Worm (Caenorhabditis elegans) whole organism, L4 larva: Measurements from ENCODE around the gene hgrs-1.

Experiments used
- ceh-82 ChIP-seq: sonication (generic microtip); optimal IDR thresholded peaks from 2 replicates; lab custom pipeline; 2017; ENCODE audit warnings: missing biosample characterization, missing genetic modification characterization
- dve-1 ChIP-seq: sonication (generic microtip); optimal IDR thresholded peaks from 2 replicates; lab custom pipeline; 2017; ENCODE audit warnings: antibody characterized with exemption, mild to moderate bottlenecking, missing genetic modification characterization, missing compliant biosample characterization; ENCODE audit not compliant: insufficient read depth
- nhr-28 ChIP-seq: fragments of 150-350 bp; optimal IDR thresholded peaks from 2 replicates; lab custom pipeline; 2014; ENCODE audit warnings: missing biosample characterization, missing genetic modification characterization
- spr-1 ChIP-seq: sonication (generic microtip); optimal IDR thresholded peaks from 2 replicates; lab custom pipeline; 2016; ENCODE audit warnings: mild to moderate bottlenecking, missing genetic modification characterization, missing compliant biosample characterization
- unc-62 ChIP-seq, 3 experiments: fragments of 150-350 bp in 1 of 3; sonication (generic microtip); optimal IDR thresholded peaks in 2 of 3; peaks in 1 of 3; 1 replicate in 1 of 3; 2 replicates in 2 of 3; lab custom pipeline; 2014 to 2017; ENCODE audit warnings: missing biosample characterization in 3 of 3, missing genetic modification characterization in 3 of 3, missing genetic modification reagents in 3 of 3, missing genotype in 1 of 3
- ztf-11 ChIP-seq: fragments of 150-350 bp; optimal IDR thresholded peaks from 2 replicates; lab custom pipeline; 2014; ENCODE audit warnings: missing biosample characterization, missing genetic modification characterization

ce11 chrIV:8208855-8209254 is 3.0 kb upstream of the hgrs-1 start:
- TF ChIP-seq ztf-11 (tag; lab: Kevin White, UChicago): no peak
- no peak for TF ChIP-seq ceh-82 (tag; lab: Kevin White, UChicago)
- TF ChIP-seq nhr-28 (tag; lab: Kevin White, UChicago): no peak
- no peak for TF ChIP-seq dve-1 (tag; lab: Kevin White, UChicago)
- peak in 1 of 2 experiments; percentile 94 for TF ChIP-seq unc-62 (GFP tag; optimal IDR thresholded peaks at IDR 0.05 in 1 of 2; lab: Kevin White, UChicago)
- no peak for TF ChIP-seq unc-62 (tag; optimal IDR thresholded peaks at IDR 0.05; lab: Kevin White, UChicago)
- no peak for TF ChIP-seq spr-1 (tag; lab: Kevin White, UChicago)
